Worm (Caenorhabditis elegans) whole organism, L2 larva: ENCODE data around the gene C02B8.1.

ENCODE experiments used
- C34F6.9 ChIP-seq: fragments of 150-350 bp; optimal IDR thresholded peaks from 2 replicates; lab custom pipeline; 2014; ENCODE audit warnings: missing biosample characterization, missing genetic modification characterization
- F13H6.1 ChIP-seq: sonication (generic microtip); optimal IDR thresholded peaks from 2 replicates; lab custom pipeline; 2016; ENCODE audit warnings: missing genetic modification characterization, missing compliant biosample characterization
- R02D3.7 ChIP-seq: fragments of 150-350 bp; optimal IDR thresholded peaks from 2 replicates; lab custom pipeline; 2014; ENCODE audit warnings: missing biosample characterization, missing genetic modification characterization
- Y55F3AM.14 ChIP-seq: fragments of 200-800 bp; sonication (Bioruptor generic); optimal IDR thresholded peaks from 2 replicates; lab custom pipeline; 2018; ENCODE audit warnings: mild to moderate bottlenecking, missing genetic modification characterization, missing compliant biosample characterization
- aly-2 ChIP-seq: fragments of 150-350 bp; optimal IDR thresholded peaks from 2 replicates; lab custom pipeline; 2014; ENCODE audit warnings: missing biosample characterization, missing genetic modification characterization
- ama-1 ChIP-seq: fragments of 150-350 bp; optimal IDR thresholded peaks from 2 replicates; lab custom pipeline; 2018; ENCODE audit warnings: inconsistent platforms
- ceh-16 ChIP-seq: fragments of 150-350 bp; optimal IDR thresholded peaks from 2 replicates; lab custom pipeline; 2014; ENCODE audit warnings: missing biosample characterization, missing genetic modification characterization
- ceh-82 ChIP-seq: fragments of 150-350 bp; optimal IDR thresholded peaks from 2 replicates; lab custom pipeline; 2014; ENCODE audit warnings: missing biosample characterization, missing genetic modification characterization
- crh-2 ChIP-seq: sonication (generic microtip); optimal IDR thresholded peaks from 2 replicates; lab custom pipeline; 2017; ENCODE audit warnings: missing biosample characterization, missing genetic modification characterization
- egl-27 ChIP-seq: sonication (generic microtip); optimal IDR thresholded peaks from 3 replicates; lab custom pipeline; 2017; ENCODE audit warnings: missing biosample characterization, missing genetic modification reagents, missing genetic modification characterization
- elt-1 ChIP-seq: fragments of 150-350 bp; optimal IDR thresholded peaks from 2 replicates; lab custom pipeline; 2014; ENCODE audit warnings: missing biosample characterization, missing genetic modification characterization
- elt-3 ChIP-seq: sonication (generic microtip); optimal IDR thresholded peaks from 2 replicates; lab custom pipeline; 2017; ENCODE audit warnings: missing biosample characterization, missing genetic modification characterization
- fos-1 ChIP-seq: fragments of 150-350 bp; optimal IDR thresholded peaks from 2 replicates; lab custom pipeline; 2014; ENCODE audit warnings: missing biosample characterization, missing genetic modification characterization
- lin-11 ChIP-seq: fragments of 150-350 bp; sonication (generic microtip); optimal IDR thresholded peaks from 2 replicates; lab custom pipeline; 2014; ENCODE audit warnings: missing biosample characterization, missing genetic modification characterization, inconsistent platforms, mixed read lengths
- lin-13 ChIP-seq: fragments of 150-350 bp; optimal IDR thresholded peaks from 2 replicates; lab custom pipeline; 2014; ENCODE audit warnings: missing biosample characterization, missing genetic modification reagents, missing genetic modification characterization
- lin-39 ChIP-seq: fragments of 150-350 bp; optimal IDR thresholded peaks from 2 replicates; lab custom pipeline; 2014; ENCODE audit warnings: missing biosample characterization, missing genetic modification reagents, missing genetic modification characterization
- lsy-2 ChIP-seq, 2 experiments: fragments of 150-350 bp in 1 of 2; sonication (generic microtip) in 1 of 2; optimal IDR thresholded peaks; 2 replicates each; lab custom pipeline; 2014 to 2017; ENCODE audit warnings: missing biosample characterization in 2 of 2, missing genetic modification characterization in 2 of 2
- mbf-1 ChIP-seq: sonication (generic microtip); optimal IDR thresholded peaks from 2 replicates; lab custom pipeline; 2017; ENCODE audit warnings: missing biosample characterization, missing genetic modification characterization
- nhr-10 ChIP-seq: sonication (generic microtip); optimal IDR thresholded peaks from 2 replicates; lab custom pipeline; 2017; ENCODE audit warnings: missing biosample characterization, missing genetic modification characterization
- nhr-11 ChIP-seq: fragments of 150-350 bp; optimal IDR thresholded peaks from 2 replicates; lab custom pipeline; 2014; ENCODE audit warnings: missing biosample characterization, missing genetic modification characterization
- nhr-12 ChIP-seq: fragments of 150-350 bp; optimal IDR thresholded peaks from 2 replicates; lab custom pipeline; 2014; ENCODE audit warnings: missing biosample characterization, missing genetic modification characterization
- nhr-129 ChIP-seq: fragments of 150-350 bp; optimal IDR thresholded peaks from 2 replicates; lab custom pipeline; 2014; ENCODE audit warnings: missing biosample characterization, missing genetic modification characterization
- nhr-23 ChIP-seq: fragments of 150-350 bp; optimal IDR thresholded peaks from 2 replicates; lab custom pipeline; 2014; ENCODE audit warnings: missing biosample characterization, missing genetic modification reagents, missing genetic modification characterization
- peb-1 ChIP-seq: fragments of 150-350 bp; optimal IDR thresholded peaks from 2 replicates; lab custom pipeline; 2014; ENCODE audit warnings: missing biosample characterization, missing genetic modification characterization
- sem-4 ChIP-seq: fragments of 150-350 bp; optimal IDR thresholded peaks from 2 replicates; lab custom pipeline; 2014; ENCODE audit warnings: missing biosample characterization, missing genetic modification reagents, missing genetic modification characterization
- sma-3 ChIP-seq: sonication (generic microtip); optimal IDR thresholded peaks from 2 replicates; lab custom pipeline; 2016; ENCODE audit warnings: missing genetic modification reagents, missing genetic modification characterization, missing compliant biosample characterization
- sma-9 ChIP-seq, 2 experiments: fragments of 150-350 bp in 1 of 2; sonication (generic microtip) in 1 of 2; optimal IDR thresholded peaks; 2 replicates each; lab custom pipeline; 2014 to 2016; ENCODE audit warnings: missing genetic modification characterization in 2 of 2, mild to moderate bottlenecking in 1 of 2, missing biosample characterization in 1 of 2, missing compliant biosample characterization in 1 of 2, missing genetic modification reagents in 1 of 2, moderate library complexity in 1 of 2
- unc-39 ChIP-seq: fragments of 150-350 bp; optimal IDR thresholded peaks from 2 replicates; lab custom pipeline; 2014; ENCODE audit warnings: missing biosample characterization, missing genetic modification characterization
- unc-55 ChIP-seq: fragments of 150-350 bp; sonication (generic microtip); optimal IDR thresholded peaks from 3 replicates; lab custom pipeline; 2014; ENCODE audit warnings: missing biosample characterization, missing genetic modification reagents, missing genetic modification characterization
- unc-62 ChIP-seq: fragments of 150-350 bp; optimal IDR thresholded peaks from 2 replicates; lab custom pipeline; 2014; ENCODE audit warnings: missing biosample characterization, missing genetic modification reagents, missing genetic modification characterization
- ztf-1 ChIP-seq: fragments of 200-800 bp; sonication (Bioruptor generic); conservative IDR thresholded peaks from 2 replicates; pipeline ENCODE4 v1.3.6; 2022; ENCODE audit warnings: missing genetic modification characterization, missing compliant biosample characterization
- ztf-11 ChIP-seq: sonication (generic microtip); optimal IDR thresholded peaks from 2 replicates; lab custom pipeline; 2017; ENCODE audit warnings: missing biosample characterization, missing genetic modification characterization
- ztf-4 ChIP-seq: fragments of 150-350 bp; optimal IDR thresholded peaks from 2 replicates; lab custom pipeline; 2014; ENCODE audit warnings: missing biosample characterization, missing genetic modification characterization

Gene C02B8.1

DNA sequence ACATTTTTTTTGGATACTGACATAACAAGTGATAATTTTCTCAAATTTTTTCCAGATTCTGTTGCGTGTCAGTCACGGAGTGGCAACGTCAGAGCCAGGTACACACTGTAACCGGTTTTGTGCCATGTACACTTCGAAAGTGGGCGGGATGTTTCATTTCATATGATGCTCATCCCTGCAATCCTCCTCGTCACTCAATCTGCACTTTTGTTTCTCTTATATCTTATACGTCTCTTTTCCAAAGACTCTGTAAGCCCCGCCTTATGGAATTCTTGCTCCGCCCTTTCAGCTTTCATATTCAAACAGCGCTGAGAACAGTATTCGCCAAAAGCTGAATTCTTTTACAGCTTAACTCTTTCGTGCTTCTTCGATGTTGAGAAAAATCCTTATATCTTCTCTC is 8.4 kb upstream of the C02B8.1 start, which contains the start of gene C02B8.3:
Gene C02B8.3, plus strand, starts transcription at position 301 of the 400 bp plus-strand sequence.
- TF ChIP-seq peb-1 (tag; lab: Kevin White, UChicago): no peak
- no peak for TF ChIP-seq ztf-1 (GFP tag; lab: Robert Waterston, UW)
- no peak for TF ChIP-seq lin-13
- no peak for TF ChIP-seq sma-9 (GFP tag; optimal IDR thresholded peaks at IDR 0.05; lab: Kevin White, UChicago)
- TF ChIP-seq sma-9 (tag; optimal IDR thresholded peaks at IDR 0.05; lab: Kevin White, UChicago): no peak
- TF ChIP-seq ztf-11: no peak
- TF ChIP-seq sem-4 (tag; lab: Kevin White, UChicago): no peak
- TF ChIP-seq egl-27: no peak
- no peak for TF ChIP-seq lin-39 (tag; lab: Kevin White, UChicago)
- TF ChIP-seq elt-1 (tag; lab: Kevin White, UChicago): no peak
- no peak for TF ChIP-seq ceh-82
- no peak for TF ChIP-seq lsy-2 (tag; optimal IDR thresholded peaks at IDR 0.05; lab: Kevin White, UChicago)
- TF ChIP-seq Y55F3AM.14 (GFP tag; lab: Kevin White, UChicago): no peak
- TF ChIP-seq unc-39 (tag; lab: Kevin White, UChicago): no peak
- TF ChIP-seq C34F6.9 (tag; lab: Kevin White, UChicago): no peak
- no peak for TF ChIP-seq crh-2

DNA sequence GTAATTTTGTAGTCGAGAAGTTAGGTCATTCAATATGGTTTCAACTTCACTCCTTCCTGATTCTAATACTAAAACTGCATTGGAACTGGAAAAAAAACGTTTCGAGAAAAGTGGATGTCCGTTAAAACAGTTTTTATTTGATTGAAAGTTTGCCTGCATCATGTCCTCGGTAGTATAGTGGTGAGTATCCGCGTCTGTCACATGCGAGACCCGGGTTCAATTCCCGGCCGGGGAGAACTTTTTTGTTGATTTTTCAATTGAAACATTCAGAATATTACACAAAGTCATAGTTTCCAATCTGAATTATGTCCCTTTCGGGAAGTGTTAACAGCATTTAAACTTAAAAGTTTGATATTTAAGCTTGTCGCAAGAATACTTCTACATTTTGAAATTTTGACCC is 1.5 kb downstream of the C02B8.1 start:
- TF ChIP-seq ztf-1 (GFP tag; lab: Robert Waterston, UW) (no peak), F13H6.1 (no peak), sem-4 (tag; lab: Kevin White, UChicago) (no peak), ceh-16 (tag; lab: Kevin White, UChicago) (no peak), crh-2 (no peak), peb-1 (tag; lab: Kevin White, UChicago) (no peak), R02D3.7 (tag; lab: Kevin White, UChicago) (no peak), nhr-10 (tag; lab: Kevin White, UChicago) (no peak), unc-62 (GFP tag; lab: Kevin White, UChicago) (no peak), ceh-82 (no peak), fos-1 (tag; lab: Kevin White, UChicago) (no peak), lin-39 (tag; lab: Kevin White, UChicago) (no peak), elt-3 (tag; lab: Kevin White, UChicago) (no peak), C34F6.9 (tag; lab: Kevin White, UChicago) (no peak), nhr-11 (tag; lab: Kevin White, UChicago) (no peak), nhr-23 (tag; lab: Kevin White, UChicago) (no peak), nhr-12 (tag; lab: Kevin White, UChicago) (no peak)

DNA sequence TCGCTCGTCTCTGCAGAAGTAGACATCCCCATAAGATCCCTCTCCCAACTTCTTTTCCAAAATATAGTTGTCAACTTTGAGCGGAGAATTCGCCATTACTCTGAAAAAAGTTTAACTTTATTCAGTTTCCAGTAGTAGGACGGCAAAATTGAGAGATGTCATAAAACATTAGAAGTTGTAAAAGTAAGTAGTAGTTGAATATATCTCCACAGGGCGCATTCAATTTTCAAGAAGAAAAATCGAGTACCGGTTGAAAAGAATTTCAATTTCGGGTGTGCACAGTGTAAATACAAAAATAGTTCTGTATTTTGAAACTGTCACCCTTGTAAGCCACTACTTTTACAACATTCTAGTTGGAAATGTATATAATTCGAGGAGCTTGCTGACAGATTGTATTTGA is 3.1 kb downstream of the C02B8.1 start, which contains the start of gene F22F1.2:
Gene F22F1.2, minus strand, starts transcription at position 101 of the 400 bp plus-strand sequence.
- TF ChIP-seq sem-4 (tag; lab: Kevin White, UChicago) (no peak), unc-55 (GFP tag; lab: Kevin White, UChicago) (no peak), ama-1 (no peak), elt-3 (tag; lab: Kevin White, UChicago) (no peak), Y55F3AM.14 (GFP tag; lab: Kevin White, UChicago) (no peak), ztf-4 (no peak), ceh-16 (tag; lab: Kevin White, UChicago) (no peak)

DNA sequence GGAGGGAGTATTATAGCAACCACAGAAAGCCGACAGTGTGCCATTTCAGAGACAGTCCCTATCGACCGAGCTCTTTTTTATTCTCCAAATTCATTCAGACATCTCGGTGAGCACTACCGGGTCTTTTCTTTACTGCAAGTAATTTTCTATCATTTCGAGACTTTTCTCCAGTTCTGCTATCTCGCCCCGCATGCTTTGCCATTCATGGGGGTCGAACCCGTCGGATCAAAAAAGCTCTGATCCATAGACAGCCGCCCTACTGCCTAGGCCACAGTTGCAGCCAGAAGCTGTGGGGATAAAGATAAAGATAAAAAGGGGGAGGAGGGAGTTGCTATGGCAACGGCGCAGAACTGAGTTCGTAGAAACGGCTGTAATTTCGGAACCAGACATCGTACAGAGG is 3.9 kb downstream of the C02B8.1 start:
- TF ChIP-seq lin-11 (peak; percentile 13), aly-2 (tag; lab: Kevin White, UChicago) (no peak), mbf-1 (no peak)

DNA sequence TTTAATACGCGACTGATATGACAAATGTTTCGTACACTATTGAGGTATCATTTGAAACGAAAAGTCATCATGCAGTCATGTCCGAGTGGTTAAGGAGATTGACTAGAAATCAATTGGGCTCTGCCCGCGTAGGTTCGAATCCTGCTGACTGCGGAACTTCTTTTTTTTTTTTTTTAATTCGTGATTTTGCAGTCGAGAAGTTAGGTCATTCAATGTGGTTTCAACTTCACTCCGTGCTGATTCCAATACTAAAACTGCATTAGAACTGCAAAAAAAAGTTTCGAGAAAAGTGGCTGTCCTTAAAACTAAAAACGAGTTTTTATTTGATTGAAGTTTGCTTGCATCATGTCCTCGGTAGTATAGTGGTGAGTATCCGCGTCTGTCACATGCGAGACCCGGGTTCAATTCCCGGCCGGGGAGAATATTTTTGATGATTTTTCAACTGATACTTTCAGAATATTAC is 6.9 kb downstream of the C02B8.1 start:
- TF ChIP-seq sma-3 (GFP tag; lab: Kevin White, UChicago): peak; percentile 39
- peak; percentile 45 for TF ChIP-seq crh-2
- TF ChIP-seq nhr-129 (tag; lab: Kevin White, UChicago): peak; percentile 34
- peak; percentile 24 for TF ChIP-seq unc-55 (GFP tag; lab: Kevin White, UChicago)
- TF ChIP-seq fos-1 (tag; lab: Kevin White, UChicago): peak; percentile 2
